Fruit fly (Drosophila melanogaster) Kc167 (cell line): Measurements from ENCODE around the gene CG42512.

Experiments used
- Myc ChIP-seq: fragments of >200 bp; optimal IDR thresholded peaks from 2 replicates; lab custom pipeline; 2017; ENCODE audit warnings: missing external identifiers
- Sin3A ChIP-seq: fragments of >200 bp; optimal IDR thresholded peaks from 2 replicates; lab custom pipeline; 2018; ENCODE audit warnings: missing external identifiers
- h ChIP-seq: fragments of >200 bp; optimal IDR thresholded peaks from 3 replicates; lab custom pipeline; 2018; ENCODE audit warnings: missing external identifiers
- ttk ChIP-seq: sonication (Bioruptor generic); optimal IDR thresholded peaks from 2 replicates; lab custom pipeline; 2017; ENCODE audit warnings: missing external identifiers

- TF ChIP-seq Myc (lab: Kevin White, UChicago) (no peak), h (no peak), ttk (lab: Kevin White, UChicago) (no peak), Sin3A (lab: Kevin White, UChicago) (no peak)
These were observed 27.7 kb downstream of the CG42512 start, which contains the start of the genes CG13010 and sing for dm6 chrX:16678845-16679347.
